Fruit fly (Drosophila melanogaster) whole organism, embryonic: ENCODE results near the gene RpS2.

Source experiments
- Adf1 ChIP-seq: fragments of 200-800 bp; sonication (Bioruptor generic); IDR thresholded peaks from 2 replicates; pipeline ENCODE4 v1.3.6; 2022; ENCODE audit warnings: missing biosample characterization, missing genetic modification characterization
- Atf-2 ChIP-seq: fragments of 200-800 bp; sonication (Bioruptor generic); optimal IDR thresholded peaks from 2 replicates; lab custom pipeline; 2016; ENCODE audit warnings: missing biosample characterization, missing genetic modification characterization
- Atf6 ChIP-seq: fragments of 200-800 bp; sonication (Bioruptor generic); IDR thresholded peaks from 2 replicates; pipeline ENCODE4 v1.3.6; 2022; ENCODE audit warnings: missing biosample characterization, missing genetic modification characterization
- CG10147 ChIP-seq: fragments of 200-800 bp; sonication (Bioruptor generic); optimal IDR thresholded peaks from 2 replicates; lab custom pipeline; 2019; ENCODE audit warnings: missing biosample characterization, mild to moderate bottlenecking, missing genetic modification characterization, moderate library complexity
- CG10274 ChIP-seq: fragments of 200-800 bp; sonication (Bioruptor generic); optimal IDR thresholded peaks from 3 replicates; lab custom pipeline; 2017; ENCODE audit warnings: missing biosample characterization, mild to moderate bottlenecking, missing genetic modification characterization
- CG10431 ChIP-seq: fragments of 200-800 bp; sonication (Bioruptor generic); optimal IDR thresholded peaks from 3 replicates; lab custom pipeline; 2018; ENCODE audit warnings: missing biosample characterization, mild to moderate bottlenecking, missing genetic modification characterization
- CG10565 ChIP-seq: fragments of 200-800 bp; sonication (Bioruptor generic); optimal IDR thresholded peaks from 3 replicates; lab custom pipeline; 2016; ENCODE audit warnings: missing biosample characterization, mild to moderate bottlenecking, missing genetic modification characterization
- CG11696 ChIP-seq: fragments of 200-800 bp; sonication (Bioruptor generic); IDR thresholded peaks from 2 replicates; pipeline ENCODE4 v1.3.6; 2022; ENCODE audit warnings: missing biosample characterization, missing genetic modification characterization
- CG12104 ChIP-seq: fragments of 200-800 bp; sonication (Bioruptor generic); optimal IDR thresholded peaks from 3 replicates; lab custom pipeline; 2016; ENCODE audit warnings: missing biosample characterization, missing genetic modification characterization
- CG14667 ChIP-seq: fragments of 200-800 bp; sonication (Bioruptor generic); IDR thresholded peaks from 2 replicates; pipeline ENCODE4 v1.3.6; 2022; ENCODE audit warnings: missing biosample characterization, missing genetic modification characterization
- CG17385 ChIP-seq: fragments of 200-800 bp; sonication (Bioruptor generic); optimal IDR thresholded peaks from 3 replicates; lab custom pipeline; 2018; ENCODE audit warnings: missing biosample characterization, mild to moderate bottlenecking, missing genetic modification characterization
- CG17802 ChIP-seq: fragments of 200-800 bp; sonication (Bioruptor generic); optimal IDR thresholded peaks from 2 replicates; lab custom pipeline; 2018; ENCODE audit warnings: missing biosample characterization, mild to moderate bottlenecking, missing genetic modification characterization, moderate library complexity
- CG18764 ChIP-seq: fragments of 200-800 bp; sonication (Bioruptor generic); optimal IDR thresholded peaks from 3 replicates; lab custom pipeline; 2016; ENCODE audit warnings: missing biosample characterization, missing genetic modification characterization
- CG2678 ChIP-seq: fragments of 200-800 bp; sonication (Bioruptor generic); optimal IDR thresholded peaks from 3 replicates; lab custom pipeline; 2019; ENCODE audit warnings: missing biosample characterization, mild to moderate bottlenecking, missing genetic modification characterization, moderate library complexity
- CG2712 ChIP-seq: fragments of 200-800 bp; optimal IDR thresholded peaks from 3 replicates; lab custom pipeline; 2019; ENCODE audit warnings: missing biosample characterization, mild to moderate bottlenecking, missing genetic modification characterization, moderate library complexity
- CG2889 ChIP-seq: fragments of 200-800 bp; sonication (Bioruptor generic); IDR thresholded peaks from 3 replicates; pipeline ENCODE4 v1.3.6; 2022; ENCODE audit warnings: missing biosample characterization, missing genetic modification characterization
- CG3407 ChIP-seq: fragments of 200-800 bp; sonication (Bioruptor generic); optimal IDR thresholded peaks from 2 replicates; lab custom pipeline; 2018; ENCODE audit warnings: missing biosample characterization, mild to moderate bottlenecking, missing genetic modification characterization
- CG4282 ChIP-seq: fragments of 200-800 bp; sonication (Bioruptor generic); optimal IDR thresholded peaks from 2 replicates; lab custom pipeline; 2016; ENCODE audit warnings: missing biosample characterization, missing genetic modification characterization
- CG4854 ChIP-seq: fragments of 200-800 bp; sonication (Bioruptor generic); optimal IDR thresholded peaks from 2 replicates; lab custom pipeline; 2016; ENCODE audit warnings: missing biosample characterization, missing genetic modification characterization, inconsistent platforms
- CG5245 ChIP-seq: fragments of 200-800 bp; sonication (Bioruptor generic); optimal IDR thresholded peaks from 3 replicates; lab custom pipeline; 2016; ENCODE audit warnings: missing biosample characterization, missing genetic modification characterization
- CG6683 ChIP-seq: fragments of 200-800 bp; sonication (Bioruptor generic); optimal IDR thresholded peaks from 2 replicates; lab custom pipeline; 2017; ENCODE audit warnings: missing biosample characterization, mild to moderate bottlenecking, missing genetic modification characterization, missing genetic modification reagents
- CG6765 ChIP-seq: fragments of 200-800 bp; sonication (Bioruptor generic); optimal IDR thresholded peaks from 3 replicates; lab custom pipeline; 2017; ENCODE audit warnings: missing biosample characterization, mild to moderate bottlenecking, missing genetic modification characterization
- CG8944 ChIP-seq: fragments of 200-800 bp; sonication (Bioruptor generic); optimal IDR thresholded peaks from 3 replicates; lab custom pipeline; 2016; ENCODE audit warnings: missing biosample characterization, missing genetic modification characterization
- CG9437 ChIP-seq: fragments of 200-800 bp; sonication (Bioruptor generic); optimal IDR thresholded peaks from 2 replicates; lab custom pipeline; 2018; ENCODE audit warnings: missing biosample characterization, mild to moderate bottlenecking, missing genetic modification characterization
- Dip3 ChIP-seq: fragments of 200-800 bp; sonication (Bioruptor generic); optimal IDR thresholded peaks from 3 replicates; lab custom pipeline; 2016; ENCODE audit warnings: missing biosample characterization, missing genetic modification characterization
- E2f1 ChIP-seq: fragments of 200-800 bp; sonication (Bioruptor generic); IDR thresholded peaks from 2 replicates; pipeline ENCODE4 v1.3.6; 2022; ENCODE audit warnings: missing biosample characterization, missing genetic modification characterization
- E2f2 ChIP-seq: fragments of 200-800 bp; sonication (Bioruptor generic); IDR thresholded peaks from 2 replicates; pipeline ENCODE4 v1.3.6; 2022; ENCODE audit warnings: missing biosample characterization, missing genetic modification characterization
- Fer3 ChIP-seq: fragments of 200-800 bp; sonication (Bioruptor generic); optimal IDR thresholded peaks from 2 replicates; lab custom pipeline; 2018; ENCODE audit warnings: missing biosample characterization, mild to moderate bottlenecking, missing genetic modification characterization, moderate library complexity
- H15 ChIP-seq: fragments of 200-800 bp; sonication (Bioruptor generic); IDR thresholded peaks from 3 replicates; pipeline ENCODE4 v1.3.6; 2022; ENCODE audit warnings: missing biosample characterization, missing genetic modification characterization
- Hr3 ChIP-seq: fragments of 200-800 bp; sonication (Bioruptor generic); optimal IDR thresholded peaks from 3 replicates; lab custom pipeline; 2016; ENCODE audit warnings: missing biosample characterization, missing genetic modification characterization
- Max ChIP-seq: fragments of 200-800 bp; sonication (Bioruptor generic); optimal IDR thresholded peaks from 2 replicates; lab custom pipeline; 2016; ENCODE audit warnings: missing biosample characterization, mild to moderate bottlenecking, missing genetic modification characterization
- Meics ChIP-seq: fragments of 200-800 bp; sonication (Bioruptor generic); optimal IDR thresholded peaks from 2 replicates; lab custom pipeline; 2017; ENCODE audit warnings: missing biosample characterization, mild to moderate bottlenecking, missing genetic modification characterization
- NfI ChIP-seq: fragments of 200-800 bp; sonication (Bioruptor generic); optimal IDR thresholded peaks from 3 replicates; lab custom pipeline; 2018; ENCODE audit warnings: missing biosample characterization, mild to moderate bottlenecking, missing genetic modification characterization, moderate library complexity
- Poxn ChIP-seq: fragments of 200-800 bp; sonication (Bioruptor generic); IDR thresholded peaks from 2 replicates; pipeline ENCODE4 v1.3.6; 2022; ENCODE audit warnings: missing biosample characterization, missing genetic modification characterization
- Xbp1 ChIP-seq: fragments of 200-800 bp; sonication (Bioruptor generic); optimal IDR thresholded peaks from 3 replicates; lab custom pipeline; 2016; ENCODE audit warnings: missing biosample characterization, mild to moderate bottlenecking, missing genetic modification characterization
- abd-A ChIP-seq: fragments of 200-800 bp; sonication (Bioruptor generic); optimal IDR thresholded peaks from 3 replicates; lab custom pipeline; 2019; ENCODE audit warnings: missing biosample characterization, mild to moderate bottlenecking, missing genetic modification characterization, moderate library complexity
- ap ChIP-seq: fragments of 200-800 bp; sonication (Bioruptor generic); IDR thresholded peaks from 2 replicates; pipeline ENCODE4 v1.3.6; 2022; ENCODE audit warnings: missing biosample characterization, missing genetic modification characterization
- cad ChIP-seq: fragments of >200 bp; optimal IDR thresholded peaks from 2 replicates; lab custom pipeline; 2017; ENCODE audit warnings: missing biosample characterization, missing genetic modification characterization
- corto ChIP-seq: fragments of 200-800 bp; sonication (Bioruptor generic); optimal IDR thresholded peaks from 2 replicates; lab custom pipeline; 2016; ENCODE audit warnings: missing biosample characterization, mild to moderate bottlenecking, missing genetic modification characterization, moderate library complexity
- dpn ChIP-seq, 2 experiments: fragments of 200-800 bp; sonication (Bioruptor generic); optimal IDR thresholded peaks; 3 replicates each; lab custom pipeline; 2016; ENCODE audit warnings: missing biosample characterization in 2 of 2, missing genetic modification characterization in 2 of 2
- dysf ChIP-seq: fragments of 200-800 bp; sonication (Bioruptor generic); IDR thresholded peaks from 3 replicates; pipeline ENCODE4 v1.3.6; 2022; ENCODE audit warnings: missing biosample characterization, missing genetic modification characterization
- fru ChIP-seq: fragments of >200 bp; optimal IDR thresholded peaks from 2 replicates; lab custom pipeline; 2017
- gt ChIP-seq: fragments of 200-800 bp; sonication (Bioruptor generic); IDR thresholded peaks from 2 replicates; pipeline ENCODE4 v1.3.6; 2022; ENCODE audit warnings: missing biosample characterization, missing genetic modification characterization
- hth ChIP-seq: fragments of >200 bp; optimal IDR thresholded peaks from 2 replicates; lab custom pipeline; 2017; ENCODE audit warnings: inconsistent platforms
- kni ChIP-seq: fragments of 200-800 bp; sonication (Bioruptor generic); optimal IDR thresholded peaks from 3 replicates; lab custom pipeline; 2017; ENCODE audit warnings: mild to moderate bottlenecking, missing biosample characterization, missing genetic modification reagents, missing genetic modification characterization
- mam ChIP-seq: fragments of 200-800 bp; sonication (Bioruptor generic); optimal IDR thresholded peaks from 3 replicates; lab custom pipeline; 2016; ENCODE audit warnings: missing biosample characterization, missing genetic modification characterization
- pnt ChIP-seq: fragments of 200-800 bp; sonication (Bioruptor generic); optimal IDR thresholded peaks from 3 replicates; lab custom pipeline; 2016; ENCODE audit warnings: missing biosample characterization, missing genetic modification characterization
- repo ChIP-seq: fragments of 200-800 bp; sonication (Bioruptor generic); optimal IDR thresholded peaks from 2 replicates; lab custom pipeline; 2016; ENCODE audit warnings: missing biosample characterization, missing genetic modification characterization
- ro ChIP-seq: fragments of 200-800 bp; sonication (Bioruptor generic); IDR thresholded peaks from 2 replicates; pipeline ENCODE4 v1.3.6; 2022; ENCODE audit warnings: missing biosample characterization, missing genetic modification characterization
- sob ChIP-seq: fragments of 200-800 bp; sonication (Bioruptor generic); IDR thresholded peaks from 2 replicates; pipeline ENCODE4 v1.3.6; 2022; ENCODE audit warnings: missing biosample characterization, missing genetic modification characterization
- trh ChIP-seq: fragments of 200-800 bp; sonication (Bioruptor generic); optimal IDR thresholded peaks from 2 replicates; lab custom pipeline; 2016; ENCODE audit warnings: missing biosample characterization, missing genetic modification characterization
- wdn ChIP-seq: fragments of 200-800 bp; sonication (Bioruptor generic); IDR thresholded peaks from 2 replicates; pipeline ENCODE4 v1.3.6; 2022; ENCODE audit warnings: missing biosample characterization, missing genetic modification characterization
- zen2 ChIP-seq: fragments of 200-800 bp; sonication (Bioruptor generic); IDR thresholded peaks from 3 replicates; pipeline ENCODE4 v1.3.6; 2022; ENCODE audit warnings: missing biosample characterization, missing genetic modification characterization; ENCODE audit not compliant: partially characterized antibody

Gene RpS2

dm6 chr2L:9911783-9912182 is 14.4 kb upstream of the RpS2 start (continued):
- TF ChIP-seq kni (GFP tag; lab: Kevin White, UChicago) (no peak), CG17802 (tag; lab: Kevin White, UChicago) (no peak), pnt (GFP tag; lab: Kevin White, UChicago) (no peak), fru (lab: Kevin White, UChicago) (no peak), E2f2 (GFP tag; lab: Robert Waterston, UW) (no peak; the same call in 1 of the 2 replicates), CG4854 (GFP tag; lab: Kevin White, UChicago) (no peak), gt (GFP tag; lab: Robert Waterston, UW) (no peak), CG9437 (GFP tag; lab: Kevin White, UChicago) (no peak), CG18764 (GFP tag; lab: Kevin White, UChicago) (no peak), mam (GFP tag; lab: Kevin White, UChicago) (peak; percentile 38), E2f1 (GFP tag; lab: Robert Waterston, UW) (no peak), dysf (GFP tag; lab: Robert Waterston, UW) (peak; percentile 13; the same call in 1 of the 3 replicates), Atf-2 (no peak), Meics (GFP tag; lab: Kevin White, UChicago) (peak; percentile 12), CG2712 (tag; lab: Kevin White, UChicago) (no peak), CG10274 (GFP tag; lab: Kevin White, UChicago) (no peak), Dip3 (GFP tag; lab: Kevin White, UChicago) (no peak), Hr3 (no peak), CG6765 (GFP tag; lab: Kevin White, UChicago) (no peak), dpn (GFP tag; optimal IDR thresholded peaks at IDR 0.05; lab: Kevin White, UChicago) (peak; percentile 26 to 36), CG12104 (GFP tag; lab: Kevin White, UChicago) (no peak), wdn (GFP tag; lab: Robert Waterston, UW) (no peak), CG10431 (GFP tag; lab: Kevin White, UChicago) (no peak), hth (lab: Kevin White, UChicago) (no peak), zen2 (GFP tag; lab: Robert Waterston, UW) (no peak), abd-A (tag; lab: Kevin White, UChicago) (no peak), H15 (GFP tag; lab: Robert Waterston, UW) (no peak), Xbp1 (GFP tag; lab: Kevin White, UChicago) (peak; percentile 39), CG17385 (GFP tag; lab: Kevin White, UChicago) (no peak), Max (GFP tag; lab: Kevin White, UChicago) (no peak), CG2889 (no peak), CG5245 (GFP tag; lab: Kevin White, UChicago) (no peak), CG2678 (peak; percentile 28), Poxn (GFP tag; lab: Robert Waterston, UW) (no peak), cad (GFP tag; lab: Kevin White, UChicago) (no peak), CG4282 (GFP tag; lab: Kevin White, UChicago) (no peak), repo (GFP tag; lab: Kevin White, UChicago) (no peak), Fer3 (tag; lab: Kevin White, UChicago) (no peak), ap (GFP tag; lab: Robert Waterston, UW) (no peak), CG11696 (GFP tag; lab: Robert Waterston, UW) (no peak), Atf6 (GFP tag; lab: Robert Waterston, UW) (peak; percentile 44; the same call in 1 of the 2 replicates), CG8944 (no peak), sob (GFP tag; lab: Robert Waterston, UW) (peak; percentile 23; the same call in 1 of the 2 replicates), ro (GFP tag; lab: Robert Waterston, UW) (no peak), CG10565 (no peak), CG14667 (GFP tag; lab: Robert Waterston, UW) (no peak), CG10147 (GFP tag; lab: Kevin White, UChicago) (no peak), trh (no peak), corto (GFP tag; lab: Kevin White, UChicago) (no peak), NfI (GFP tag; lab: Kevin White, UChicago) (peak; percentile 24), CG6683 (GFP tag; lab: Kevin White, UChicago) (no peak), CG3407 (GFP tag; lab: Kevin White, UChicago) (no peak), Adf1 (GFP tag; lab: Robert Waterston, UW) (no peak)
